Fruit fly (Drosophila melanogaster) whole organism, prepupa: ENCODE results near the gene LManIV.

Source experiments
- CG16779 ChIP-seq: fragments of 200-800 bp; sonication (Bioruptor generic); optimal IDR thresholded peaks from 3 replicates; lab custom pipeline; 2017; ENCODE audit warnings: missing biosample characterization, mild to moderate bottlenecking, missing genetic modification characterization
- CG32006 ChIP-seq: fragments of 200-800 bp; sonication (Bioruptor generic); optimal IDR thresholded peaks from 3 replicates; lab custom pipeline; 2017; ENCODE audit warnings: missing biosample characterization, mild to moderate bottlenecking, missing genetic modification characterization
- CG3919 ChIP-seq: fragments of 200-800 bp; sonication (Bioruptor generic); optimal IDR thresholded peaks from 3 replicates; lab custom pipeline; 2016; ENCODE audit warnings: missing biosample characterization, missing genetic modification characterization
- CG4318 ChIP-seq: fragments of 200-800 bp; sonication (Bioruptor generic); optimal IDR thresholded peaks from 3 replicates; lab custom pipeline; 2017; ENCODE audit warnings: missing biosample characterization, mild to moderate bottlenecking, missing genetic modification characterization
- CG6854 ChIP-seq: fragments of 200-800 bp; sonication (Bioruptor generic); optimal IDR thresholded peaks from 2 replicates; lab custom pipeline; 2017; ENCODE audit warnings: missing biosample characterization, mild to moderate bottlenecking, missing genetic modification characterization
- CG8632 ChIP-seq: fragments of 200-800 bp; sonication (Bioruptor generic); optimal IDR thresholded peaks from 3 replicates; lab custom pipeline; 2016; ENCODE audit warnings: missing biosample characterization, missing genetic modification characterization
- Ets21C ChIP-seq: fragments of 200-800 bp; sonication (Bioruptor generic); optimal IDR thresholded peaks from 3 replicates; lab custom pipeline; 2016; ENCODE audit warnings: missing biosample characterization, missing genetic modification characterization
- Lpt ChIP-seq: fragments of 200-800 bp; sonication (Bioruptor generic); optimal IDR thresholded peaks from 3 replicates; lab custom pipeline; 2016; ENCODE audit warnings: missing biosample characterization, missing genetic modification characterization
- acj6 ChIP-seq: fragments of 200-800 bp; sonication (Bioruptor generic); optimal IDR thresholded peaks from 3 replicates; lab custom pipeline; 2016; ENCODE audit warnings: missing biosample characterization, missing genetic modification characterization
- eg ChIP-seq: fragments of 200-800 bp; sonication (Bioruptor generic); IDR thresholded peaks from 3 replicates; pipeline ENCODE4 v1.3.6; 2022; ENCODE audit warnings: missing biosample characterization, missing genetic modification characterization
- esn ChIP-seq: fragments of 200-800 bp; sonication (Bioruptor generic); optimal IDR thresholded peaks from 2 replicates; lab custom pipeline; 2016; ENCODE audit warnings: missing biosample characterization, mild to moderate bottlenecking, missing genetic modification characterization, moderate library complexity
- salr ChIP-seq, 2 experiments: fragments of 200-800 bp; sonication (Bioruptor generic); optimal IDR thresholded peaks; 3 replicates each; lab custom pipeline; 2016 to 2018; ENCODE audit warnings: missing biosample characterization in 2 of 2, missing genetic modification characterization in 2 of 2, mild to moderate bottlenecking in 1 of 2

- TF ChIP-seq Ets21C (GFP tag; lab: Kevin White, UChicago) (no peak), acj6 (no peak), Lpt (no peak), salr (GFP tag; optimal IDR thresholded peaks at IDR 0.05; lab: Kevin White, UChicago) (no peak), CG3919 (GFP tag; lab: Kevin White, UChicago) (no peak), esn (GFP tag; lab: Kevin White, UChicago) (no peak), CG8632 (no peak), eg (GFP tag; lab: Robert Waterston, UW) (no peak), CG32006 (GFP tag; lab: Kevin White, UChicago) (no peak), CG6854 (GFP tag; lab: Kevin White, UChicago) (no peak), CG4318 (GFP tag; lab: Kevin White, UChicago) (no peak), CG16779 (tag; lab: Kevin White, UChicago) (no peak)
These were observed 37.7 kb upstream of the LManIV start for dm6 chr2L:8809812-8810211.
